Worm (Caenorhabditis elegans) whole organism, L2 larva: Measurements from ENCODE around the gene nep-10.

ENCODE experiments used
- C34F6.9 ChIP-seq: fragments of 150-350 bp; optimal IDR thresholded peaks from 2 replicates; lab custom pipeline; 2014; ENCODE audit warnings: missing biosample characterization, missing genetic modification characterization
- Y55F3AM.14 ChIP-seq: fragments of 200-800 bp; sonication (Bioruptor generic); optimal IDR thresholded peaks from 2 replicates; lab custom pipeline; 2018; ENCODE audit warnings: mild to moderate bottlenecking, missing genetic modification characterization, missing compliant biosample characterization
- ZK546.5 ChIP-seq: sonication (generic microtip); optimal IDR thresholded peaks from 2 replicates; lab custom pipeline; 2017; ENCODE audit warnings: missing biosample characterization, missing genetic modification characterization
- aly-2 ChIP-seq: fragments of 150-350 bp; optimal IDR thresholded peaks from 2 replicates; lab custom pipeline; 2014; ENCODE audit warnings: missing biosample characterization, missing genetic modification characterization
- ama-1 ChIP-seq: fragments of 150-350 bp; optimal IDR thresholded peaks from 2 replicates; lab custom pipeline; 2018; ENCODE audit warnings: inconsistent platforms
- blmp-1 ChIP-seq: sonication (generic microtip); optimal IDR thresholded peaks from 2 replicates; lab custom pipeline; 2017; ENCODE audit warnings: missing genetic modification characterization, mild to moderate bottlenecking, missing compliant biosample characterization, antibody characterized with exemption, moderate library complexity; ENCODE audit not compliant: insufficient read depth
- ceh-16 ChIP-seq: fragments of 150-350 bp; optimal IDR thresholded peaks from 2 replicates; lab custom pipeline; 2014; ENCODE audit warnings: missing biosample characterization, missing genetic modification characterization
- ceh-82 ChIP-seq: fragments of 150-350 bp; optimal IDR thresholded peaks from 2 replicates; lab custom pipeline; 2014; ENCODE audit warnings: missing biosample characterization, missing genetic modification characterization
- dmd-4 ChIP-seq: sonication (generic microtip); optimal IDR thresholded peaks from 2 replicates; lab custom pipeline; 2017; ENCODE audit warnings: missing biosample characterization, missing genetic modification characterization
- egl-27 ChIP-seq: sonication (generic microtip); optimal IDR thresholded peaks from 3 replicates; lab custom pipeline; 2017; ENCODE audit warnings: missing biosample characterization, missing genetic modification reagents, missing genetic modification characterization
- elt-1 ChIP-seq: fragments of 150-350 bp; optimal IDR thresholded peaks from 2 replicates; lab custom pipeline; 2014; ENCODE audit warnings: missing biosample characterization, missing genetic modification characterization
- elt-3 ChIP-seq: sonication (generic microtip); optimal IDR thresholded peaks from 2 replicates; lab custom pipeline; 2017; ENCODE audit warnings: missing biosample characterization, missing genetic modification characterization
- fos-1 ChIP-seq: fragments of 150-350 bp; optimal IDR thresholded peaks from 2 replicates; lab custom pipeline; 2014; ENCODE audit warnings: missing biosample characterization, missing genetic modification characterization
- gmeb-1 ChIP-seq: fragments of 150-350 bp; optimal IDR thresholded peaks from 2 replicates; lab custom pipeline; 2014; ENCODE audit warnings: missing biosample characterization, missing genetic modification characterization
- lin-13 ChIP-seq: fragments of 150-350 bp; optimal IDR thresholded peaks from 2 replicates; lab custom pipeline; 2014; ENCODE audit warnings: missing biosample characterization, missing genetic modification reagents, missing genetic modification characterization
- lin-39 ChIP-seq: fragments of 150-350 bp; optimal IDR thresholded peaks from 2 replicates; lab custom pipeline; 2014; ENCODE audit warnings: missing biosample characterization, missing genetic modification reagents, missing genetic modification characterization
- mab-5 ChIP-seq: fragments of 150-350 bp; optimal IDR thresholded peaks from 2 replicates; lab custom pipeline; 2014; ENCODE audit warnings: missing biosample characterization, missing genetic modification characterization
- nhr-10 ChIP-seq: sonication (generic microtip); optimal IDR thresholded peaks from 2 replicates; lab custom pipeline; 2017; ENCODE audit warnings: missing biosample characterization, missing genetic modification characterization
- nhr-11 ChIP-seq: fragments of 150-350 bp; optimal IDR thresholded peaks from 2 replicates; lab custom pipeline; 2014; ENCODE audit warnings: missing biosample characterization, missing genetic modification characterization
- nhr-12 ChIP-seq: fragments of 150-350 bp; optimal IDR thresholded peaks from 2 replicates; lab custom pipeline; 2014; ENCODE audit warnings: missing biosample characterization, missing genetic modification characterization
- nhr-129 ChIP-seq: fragments of 150-350 bp; optimal IDR thresholded peaks from 2 replicates; lab custom pipeline; 2014; ENCODE audit warnings: missing biosample characterization, missing genetic modification characterization
- nhr-21 ChIP-seq: fragments of 150-350 bp; optimal IDR thresholded peaks from 2 replicates; lab custom pipeline; 2014; ENCODE audit warnings: missing biosample characterization, missing genetic modification characterization
- nhr-237 ChIP-seq: fragments of 150-350 bp; optimal IDR thresholded peaks from 2 replicates; lab custom pipeline; 2014; ENCODE audit warnings: missing biosample characterization, missing genetic modification characterization
- nhr-25 ChIP-seq: fragments of 150-350 bp; sonication (generic microtip); optimal IDR thresholded peaks from 3 replicates; lab custom pipeline; 2014; ENCODE audit warnings: missing biosample characterization, missing genetic modification characterization
- nhr-6 ChIP-seq: fragments of 150-350 bp; optimal IDR thresholded peaks from 2 replicates; lab custom pipeline; 2014; ENCODE audit warnings: missing biosample characterization, missing genetic modification characterization
- nhr-77 ChIP-seq: fragments of 150-350 bp; optimal IDR thresholded peaks from 2 replicates; lab custom pipeline; 2014; ENCODE audit warnings: missing biosample characterization, missing genetic modification characterization
- sem-4 ChIP-seq: fragments of 150-350 bp; optimal IDR thresholded peaks from 2 replicates; lab custom pipeline; 2014; ENCODE audit warnings: missing biosample characterization, missing genetic modification reagents, missing genetic modification characterization
- skn-1 ChIP-seq: sonication (generic microtip); optimal IDR thresholded peaks from 2 replicates; lab custom pipeline; 2017; ENCODE audit warnings: missing biosample characterization, missing genetic modification characterization
- sma-3 ChIP-seq: sonication (generic microtip); optimal IDR thresholded peaks from 2 replicates; lab custom pipeline; 2016; ENCODE audit warnings: missing genetic modification reagents, missing genetic modification characterization, missing compliant biosample characterization
- snpc-4 ChIP-seq: fragments of 150-350 bp; optimal IDR thresholded peaks from 2 replicates; lab custom pipeline; 2014; ENCODE audit warnings: missing biosample characterization, missing genetic modification characterization
- unc-39 ChIP-seq: fragments of 150-350 bp; optimal IDR thresholded peaks from 2 replicates; lab custom pipeline; 2014; ENCODE audit warnings: missing biosample characterization, missing genetic modification characterization
- unc-55 ChIP-seq: fragments of 150-350 bp; sonication (generic microtip); optimal IDR thresholded peaks from 3 replicates; lab custom pipeline; 2014; ENCODE audit warnings: missing biosample characterization, missing genetic modification reagents, missing genetic modification characterization
- zag-1 ChIP-seq: fragments of 150-350 bp; optimal IDR thresholded peaks from 2 replicates; lab custom pipeline; 2014; ENCODE audit warnings: missing biosample characterization, missing genetic modification characterization
- ztf-1 ChIP-seq: fragments of 200-800 bp; sonication (Bioruptor generic); conservative IDR thresholded peaks from 2 replicates; pipeline ENCODE4 v1.3.6; 2022; ENCODE audit warnings: missing genetic modification characterization, missing compliant biosample characterization
- ztf-11 ChIP-seq: sonication (generic microtip); optimal IDR thresholded peaks from 2 replicates; lab custom pipeline; 2017; ENCODE audit warnings: missing biosample characterization, missing genetic modification characterization

nep-10 gene

DNA sequence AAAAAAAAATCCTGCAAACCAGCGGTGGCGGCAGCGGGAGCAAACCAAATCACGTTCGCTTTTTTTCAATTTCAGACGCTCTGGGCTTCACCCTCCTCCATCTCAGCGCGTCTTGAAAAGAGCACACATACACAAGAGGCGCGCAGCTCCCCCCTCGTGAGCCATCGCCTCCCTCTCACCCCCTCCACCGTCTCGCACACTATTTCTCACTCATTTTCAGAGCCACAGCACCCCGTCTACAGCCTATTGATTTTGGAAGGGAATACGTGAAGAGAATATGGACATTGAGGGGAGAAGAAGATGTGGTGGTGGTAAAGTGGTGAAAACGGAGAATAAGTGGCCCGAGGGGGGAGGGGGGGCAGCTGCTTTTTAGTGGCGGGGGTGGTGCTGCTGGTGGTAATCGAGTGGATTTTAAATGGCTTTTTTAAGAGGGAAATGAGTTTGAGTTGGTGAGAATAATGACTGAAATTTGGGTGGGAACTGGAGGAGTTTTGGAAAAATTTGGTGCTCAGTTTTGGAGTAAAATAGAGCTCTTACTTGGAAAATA is 25.5 kb upstream of the nep-10 start (continued):
- no peak for TF ChIP-seq nhr-6

DNA sequence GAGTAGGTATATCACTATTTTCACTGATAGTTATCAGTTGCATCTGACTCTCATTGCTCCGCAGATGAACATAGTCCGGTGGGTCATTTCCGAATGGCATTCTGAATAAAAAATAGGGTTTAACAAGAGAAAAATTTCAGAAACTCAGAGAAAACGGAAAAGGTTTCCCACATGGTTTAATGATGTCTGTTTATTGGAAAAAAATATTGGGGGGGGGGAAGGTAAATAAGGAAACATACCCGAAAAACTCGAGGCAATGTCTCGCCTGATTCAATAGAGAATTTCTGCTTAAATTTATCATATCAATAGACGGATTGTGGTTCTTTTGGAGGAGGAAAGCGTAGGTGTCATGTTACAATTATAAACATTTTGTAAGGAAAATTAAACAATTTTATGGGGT is 22.7 kb upstream of the nep-10 start, which contains the start of gene nep-11:
TSS of gene nep-11 (minus strand) at position 101 of the 400 bp plus-strand sequence.
- TF ChIP-seq nhr-25 (tag; lab: Kevin White, UChicago), result no peak
- TF ChIP-seq nhr-10 (tag; lab: Kevin White, UChicago), result no peak
- TF ChIP-seq nhr-12, result no peak
- TF ChIP-seq ZK546.5 (tag; lab: Kevin White, UChicago), result no peak
- no peak for TF ChIP-seq blmp-1 (tag; lab: Kevin White, UChicago)
- no peak for TF ChIP-seq snpc-4
- TF ChIP-seq dmd-4, result no peak
- no peak for TF ChIP-seq ama-1 (lab: Kevin White, UChicago)
- no peak for TF ChIP-seq ztf-1

DNA sequence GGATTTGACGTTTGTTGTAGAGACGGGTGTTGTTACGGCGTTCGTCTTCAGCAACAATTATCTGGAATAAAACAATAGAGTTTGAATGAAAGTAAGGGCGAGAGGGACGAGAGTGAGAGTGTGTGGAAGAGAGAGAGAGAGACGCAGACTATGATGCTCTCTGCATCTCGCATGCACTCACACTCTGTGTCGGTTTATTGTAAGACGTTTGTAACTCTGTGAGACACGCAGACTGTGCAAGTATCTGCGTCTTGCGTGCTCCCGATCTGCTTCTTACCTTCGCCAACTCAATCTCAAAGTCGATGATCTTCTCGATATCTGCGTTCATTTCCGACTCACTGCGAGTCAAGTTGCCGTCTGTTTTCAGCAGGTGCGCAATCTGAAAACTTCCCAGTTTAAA is 20.2 kb upstream of the nep-10 start:
- no peak for TF ChIP-seq nhr-12
- TF ChIP-seq skn-1 (tag; lab: Kevin White, UChicago), result no peak
- TF ChIP-seq nhr-11 (tag; lab: Kevin White, UChicago), result no peak
- no peak for TF ChIP-seq ceh-82 (tag; lab: Kevin White, UChicago)
- no peak for TF ChIP-seq snpc-4
- TF ChIP-seq nhr-129 (tag; lab: Kevin White, UChicago), result no peak
- TF ChIP-seq elt-3 (tag; lab: Kevin White, UChicago), result no peak
- TF ChIP-seq mab-5 (tag; lab: Kevin White, UChicago), result no peak
- TF ChIP-seq gmeb-1 (tag; lab: Kevin White, UChicago), result no peak
- TF ChIP-seq nhr-21, result no peak
- no peak for TF ChIP-seq ZK546.5 (tag; lab: Kevin White, UChicago)
- no peak for TF ChIP-seq ceh-16 (tag; lab: Kevin White, UChicago)
- TF ChIP-seq C34F6.9 (tag; lab: Kevin White, UChicago), result no peak
- no peak for TF ChIP-seq sma-3 (GFP tag; lab: Kevin White, UChicago)
- no peak for TF ChIP-seq egl-27
- no peak for TF ChIP-seq elt-1 (tag; lab: Kevin White, UChicago)
- no peak for TF ChIP-seq lin-39 (tag; lab: Kevin White, UChicago)
- no peak for TF ChIP-seq zag-1 (tag; lab: Kevin White, UChicago)
- TF ChIP-seq unc-55, result no peak
- TF ChIP-seq unc-39, result no peak

- TF ChIP-seq nhr-77 (tag; lab: Kevin White, UChicago), result no peak
- no peak for TF ChIP-seq aly-2 (tag; lab: Kevin White, UChicago)
- TF ChIP-seq nhr-25 (tag; lab: Kevin White, UChicago), result no peak
- no peak for TF ChIP-seq ztf-11
- TF ChIP-seq nhr-10 (tag; lab: Kevin White, UChicago), result no peak
Observed at ce11 chrII:3416528-3416927, 13.8 kb upstream of the nep-10 start, which contains the start of gene nep-6. TSS of gene nep-6 (plus strand) at chrII:3416828.

DNA sequence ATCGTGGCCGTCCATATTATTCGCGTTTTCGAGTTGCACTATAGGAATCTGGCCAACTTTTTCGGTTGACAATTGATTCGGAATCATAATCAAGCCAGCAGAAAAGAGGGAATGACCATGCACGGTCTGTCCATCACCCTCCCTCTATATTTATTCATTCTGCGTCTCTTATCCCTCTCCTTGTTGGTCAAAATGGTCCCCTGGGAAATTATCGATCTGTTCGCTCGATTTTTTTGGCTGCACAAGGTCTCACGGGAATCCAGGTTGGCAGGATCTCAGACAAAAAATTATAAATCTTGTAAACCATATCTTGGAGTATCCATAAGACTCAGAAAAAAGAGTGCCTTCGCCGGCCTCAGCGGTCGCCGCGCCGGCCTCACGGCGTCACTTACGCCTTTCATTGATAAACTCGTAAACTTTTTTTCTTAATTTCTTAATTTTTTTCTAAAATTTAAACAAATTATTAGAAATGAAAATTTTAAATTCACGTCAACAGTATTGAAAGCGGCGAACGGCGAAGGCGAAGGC is 11.7 kb upstream of the nep-10 start, which contains the start of the genes F18A12.7 and F18A12.2:
TSS of gene F18A12.7 (minus strand) at position 101 of the 528 bp plus-strand sequence.
TSS of gene F18A12.2 (plus strand) at position 478 of the 528 bp plus-strand sequence.
- no peak for TF ChIP-seq gmeb-1 (tag; lab: Kevin White, UChicago)
- TF ChIP-seq lin-13, result no peak
- TF ChIP-seq sem-4, result no peak
- TF ChIP-seq skn-1 (tag; lab: Kevin White, UChicago), result no peak
- no peak for TF ChIP-seq nhr-237 (tag; lab: Kevin White, UChicago)
- TF ChIP-seq unc-39, result no peak
- no peak for TF ChIP-seq Y55F3AM.14 (GFP tag; lab: Kevin White, UChicago)
- TF ChIP-seq dmd-4, result no peak

DNA sequence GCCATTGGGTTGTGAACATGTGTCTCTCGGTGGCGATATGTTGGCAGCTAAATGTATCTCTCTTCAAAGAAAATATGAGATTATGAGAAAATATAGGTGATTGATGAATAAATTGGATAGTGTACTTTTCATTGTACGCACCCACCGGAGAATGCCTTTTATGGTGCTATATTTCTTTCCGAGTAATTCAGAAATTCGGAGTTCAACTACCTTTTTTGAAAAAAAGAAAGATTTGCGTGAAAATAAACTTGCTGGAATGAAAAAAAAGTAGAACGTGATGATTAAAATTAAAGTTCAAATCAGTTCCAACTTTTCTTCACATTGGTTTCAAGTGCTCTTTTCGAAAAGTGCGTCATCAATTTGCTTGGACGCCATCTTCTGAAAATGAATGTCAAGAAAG is 781 bp upstream of the nep-10 start, which contains the start of gene nep-8:
TSS of gene nep-8 (plus strand) at position 301 of the 400 bp plus-strand sequence.
- TF ChIP-seq sma-3 (GFP tag; lab: Kevin White, UChicago), result no peak
- TF ChIP-seq nhr-12, result no peak
- no peak for TF ChIP-seq fos-1 (tag; lab: Kevin White, UChicago)
- TF ChIP-seq nhr-10 (tag; lab: Kevin White, UChicago), result no peak
